Worm (Caenorhabditis elegans) whole organism, late embryonic: ENCODE results near the gene dod-23.

Source experiments
- C38D4.7 ChIP-seq: fragments of 200-800 bp; sonication (Bioruptor generic); optimal IDR thresholded peaks from 2 replicates; lab custom pipeline; 2018; ENCODE audit warnings: mild to moderate bottlenecking, missing genetic modification characterization, moderate library complexity, missing compliant biosample characterization
- F13H6.1 ChIP-seq: sonication (generic microtip); optimal IDR thresholded peaks from 2 replicates; lab custom pipeline; 2016; ENCODE audit warnings: missing genetic modification characterization, missing compliant biosample characterization
- K02D7.2 ChIP-seq: sonication (generic microtip); optimal IDR thresholded peaks from 2 replicates; lab custom pipeline; 2017; ENCODE audit warnings: mild to moderate bottlenecking, missing genetic modification characterization, missing compliant biosample characterization
- K09A11.1 ChIP-seq: sonication (generic microtip); optimal IDR thresholded peaks from 2 replicates; lab custom pipeline; 2017; ENCODE audit warnings: antibody characterized with exemption, mild to moderate bottlenecking, missing genetic modification characterization, missing compliant biosample characterization; ENCODE audit not compliant: insufficient read depth
- Y22D7AL.16 ChIP-seq: sonication (generic microtip); optimal IDR thresholded peaks from 2 replicates; lab custom pipeline; 2016; ENCODE audit warnings: missing genetic modification characterization, missing compliant biosample characterization
- ahr-1 ChIP-seq: sonication (generic microtip); optimal IDR thresholded peaks from 2 replicates; lab custom pipeline; 2016; ENCODE audit warnings: missing genetic modification characterization, missing compliant biosample characterization
- ama-1 ChIP-seq: fragments of 150-350 bp; optimal IDR thresholded peaks from 2 replicates; lab custom pipeline; 2014
- ceh-14 ChIP-seq: sonication (generic microtip); optimal IDR thresholded peaks from 2 replicates; lab custom pipeline; 2016; ENCODE audit warnings: missing genotype, missing genetic modification characterization, missing compliant biosample characterization
- ceh-24 ChIP-seq: sonication (generic microtip); optimal IDR thresholded peaks from 2 replicates; lab custom pipeline; 2016; ENCODE audit warnings: mild to moderate bottlenecking, missing genetic modification characterization, missing compliant biosample characterization
- ceh-30 ChIP-seq: fragments of 150-350 bp; optimal IDR thresholded peaks from 2 replicates; lab custom pipeline; 2014; ENCODE audit warnings: missing biosample characterization, missing genetic modification characterization
- ceh-34 ChIP-seq: sonication (generic microtip); optimal IDR thresholded peaks from 2 replicates; lab custom pipeline; 2016; ENCODE audit warnings: mild to moderate bottlenecking, missing genetic modification characterization, missing compliant biosample characterization
- dmd-4 ChIP-seq: sonication (generic microtip); optimal IDR thresholded peaks from 2 replicates; lab custom pipeline; 2016; ENCODE audit warnings: borderline replicate concordance, missing genetic modification characterization, missing compliant biosample characterization
- dve-1 ChIP-seq: sonication (generic microtip); optimal IDR thresholded peaks from 2 replicates; lab custom pipeline; 2017; ENCODE audit warnings: antibody characterized with exemption, mild to moderate bottlenecking, missing genetic modification characterization, missing compliant biosample characterization
- elt-2 ChIP-seq: sonication (generic microtip); optimal IDR thresholded peaks from 2 replicates; lab custom pipeline; 2016; ENCODE audit warnings: missing genetic modification reagents, missing genetic modification characterization, missing compliant biosample characterization
- elt-4 ChIP-seq: sonication (generic microtip); optimal IDR thresholded peaks from 2 replicates; lab custom pipeline; 2016; ENCODE audit warnings: missing genetic modification characterization, missing compliant biosample characterization
- fax-1 ChIP-seq: sonication (generic microtip); optimal IDR thresholded peaks from 2 replicates; lab custom pipeline; 2016; ENCODE audit warnings: missing genotype, missing genetic modification characterization, missing compliant biosample characterization
- fkh-10 ChIP-seq: fragments of 150-350 bp; optimal IDR thresholded peaks from 2 replicates; lab custom pipeline; 2014; ENCODE audit warnings: missing biosample characterization, missing genetic modification reagents, missing genetic modification characterization
- hlh-30 ChIP-seq: sonication (generic microtip); optimal IDR thresholded peaks from 2 replicates; lab custom pipeline; 2017; ENCODE audit warnings: antibody characterized with exemption, missing genetic modification characterization, missing compliant biosample characterization; ENCODE audit not compliant: insufficient read depth
- hlh-6 ChIP-seq: sonication (generic microtip); optimal IDR thresholded peaks from 2 replicates; lab custom pipeline; 2016; ENCODE audit warnings: missing genotype, missing genetic modification characterization, missing compliant biosample characterization
- madf-2 ChIP-seq: sonication (generic microtip); optimal IDR thresholded peaks from 2 replicates; lab custom pipeline; 2017; ENCODE audit warnings: missing genetic modification characterization, missing compliant biosample characterization
- mec-3 ChIP-seq: sonication (generic microtip); optimal IDR thresholded peaks from 2 replicates; lab custom pipeline; 2016; ENCODE audit warnings: borderline replicate concordance, missing genetic modification characterization, missing compliant biosample characterization
- nfya-1 ChIP-seq: sonication (generic microtip); optimal IDR thresholded peaks from 2 replicates; lab custom pipeline; 2017; ENCODE audit warnings: missing genetic modification characterization, mild to moderate bottlenecking, missing compliant biosample characterization, antibody characterized with exemption, moderate library complexity
- odd-2 ChIP-seq: sonication (generic microtip); optimal IDR thresholded peaks from 2 replicates; lab custom pipeline; 2017; ENCODE audit warnings: antibody characterized with exemption, mild to moderate bottlenecking, missing genetic modification characterization, missing compliant biosample characterization
- pax-1 ChIP-seq: fragments of 150-350 bp; optimal IDR thresholded peaks from 2 replicates; lab custom pipeline; 2014; ENCODE audit warnings: missing biosample characterization, missing genetic modification characterization
- pha-4 ChIP-seq: fragments of 150-350 bp; optimal IDR thresholded peaks from 2 replicates; lab custom pipeline; 2018; ENCODE audit warnings: missing biosample characterization, missing genetic modification reagents, missing genetic modification characterization
- pqm-1 ChIP-seq: sonication (generic microtip); optimal IDR thresholded peaks from 2 replicates; lab custom pipeline; 2016; ENCODE audit warnings: missing genetic modification characterization, missing compliant biosample characterization
- rnt-1 ChIP-seq: sonication (generic microtip); optimal IDR thresholded peaks from 2 replicates; lab custom pipeline; 2016; ENCODE audit warnings: missing genetic modification characterization, missing compliant biosample characterization
- sdc-2 ChIP-seq: sonication (generic microtip); optimal IDR thresholded peaks from 2 replicates; lab custom pipeline; 2016; ENCODE audit warnings: missing genotype, missing genetic modification characterization, missing compliant biosample characterization
- sox-2 ChIP-seq: fragments of 200-800 bp; sonication (Bioruptor generic); IDR thresholded peaks from 2 replicates; pipeline ENCODE4 v1.3.6; 2022; ENCODE audit warnings: missing genetic modification reagents, missing genetic modification characterization, missing compliant biosample characterization
- sox-4 ChIP-seq: sonication (generic microtip); optimal IDR thresholded peaks from 2 replicates; lab custom pipeline; 2017; ENCODE audit warnings: mild to moderate bottlenecking, missing genetic modification characterization, inconsistent platforms, missing compliant biosample characterization
- syd-9 ChIP-seq: sonication (generic microtip); optimal IDR thresholded peaks from 2 replicates; lab custom pipeline; 2016; ENCODE audit warnings: mild to moderate bottlenecking, missing genetic modification characterization, moderate library complexity, missing compliant biosample characterization
- tbx-7 ChIP-seq: sonication (generic microtip); optimal IDR thresholded peaks from 2 replicates; lab custom pipeline; 2016; ENCODE audit warnings: missing genotype, missing genetic modification characterization, missing compliant biosample characterization
- unc-42 ChIP-seq: sonication (generic microtip); optimal IDR thresholded peaks from 2 replicates; lab custom pipeline; 2016; ENCODE audit warnings: missing genotype, missing genetic modification characterization, missing compliant biosample characterization
- unc-86 ChIP-seq: sonication (generic microtip); optimal IDR thresholded peaks from 2 replicates; lab custom pipeline; 2016; ENCODE audit warnings: missing genetic modification characterization, missing compliant biosample characterization

The dod-23 gene

ce11 chrII:8388001-8388513 is 10.9 kb downstream of the dod-23 start, which contains the start of gene drd-1:
TSS of gene drd-1 (plus strand) at chrII:8388051.
- TF ChIP-seq elt-2 (tag; lab: Kevin White, UChicago), result peak; percentile 68
- no peak for TF ChIP-seq sox-4 (tag; lab: Kevin White, UChicago)
- TF ChIP-seq, all 69 proteins: peak for 1

- no peak for TF ChIP-seq pax-1 (tag; lab: Kevin White, UChicago)
- no peak for TF ChIP-seq Y22D7AL.16
- no peak for TF ChIP-seq F13H6.1 (tag; lab: Kevin White, UChicago)
- no peak for TF ChIP-seq odd-2 (tag; lab: Kevin White, UChicago)
- no peak for TF ChIP-seq ama-1 (lab: Kevin White, UChicago)
- no peak for TF ChIP-seq sox-4 (tag; lab: Kevin White, UChicago)
- TF ChIP-seq dve-1, result no peak
- no peak for TF ChIP-seq ahr-1 (tag; lab: Kevin White, UChicago)
- no peak for TF ChIP-seq nfya-1 (tag; lab: Kevin White, UChicago)
- TF ChIP-seq fax-1 (tag; lab: Kevin White, UChicago), result no peak
- no peak for TF ChIP-seq ceh-24 (tag; lab: Kevin White, UChicago)
- TF ChIP-seq pha-4 (tag; lab: Kevin White, UChicago), result no peak
- no peak for TF ChIP-seq tbx-7 (tag; lab: Kevin White, UChicago)
- TF ChIP-seq unc-42, result no peak
- TF ChIP-seq ceh-34 (tag; lab: Kevin White, UChicago), result no peak
- no peak for TF ChIP-seq sox-2 (GFP tag; lab: Robert Waterston, UW)
- TF ChIP-seq, all 69 proteins: peak for 0
Observed at ce11 chrII:8386897-8387296, 12.1 kb downstream of the dod-23 start.

ce11 chrII:8385561-8385960 is 13.4 kb downstream of the dod-23 start:
- TF ChIP-seq ceh-14 (tag; lab: Kevin White, UChicago) (no peak), elt-4 (tag; lab: Kevin White, UChicago) (no peak), madf-2 (tag; lab: Kevin White, UChicago) (no peak), odd-2 (tag; lab: Kevin White, UChicago) (no peak), K09A11.1 (tag; lab: Kevin White, UChicago) (no peak), C38D4.7 (GFP tag; lab: Kevin White, UChicago) (no peak), sdc-2 (tag; lab: Kevin White, UChicago) (no peak)

ce11 chrII:8384344-8384743 is 14.6 kb downstream of the dod-23 start:
- TF ChIP-seq hlh-6 (tag; lab: Kevin White, UChicago) (no peak), K02D7.2 (no peak), dmd-4 (tag; lab: Kevin White, UChicago) (no peak), ceh-24 (tag; lab: Kevin White, UChicago) (no peak), fkh-10 (no peak), syd-9 (tag; lab: Kevin White, UChicago) (no peak), unc-86 (no peak), rnt-1 (tag; lab: Kevin White, UChicago) (no peak), mec-3 (tag; lab: Kevin White, UChicago) (no peak), hlh-30 (tag; lab: Kevin White, UChicago) (no peak), ceh-30 (tag; lab: Kevin White, UChicago) (no peak), F13H6.1 (tag; lab: Kevin White, UChicago) (no peak)

- TF ChIP-seq pqm-1 (tag; lab: Kevin White, UChicago) (peak; percentile 72), elt-2 (tag; lab: Kevin White, UChicago) (peak; percentile 91), hlh-30 (tag; lab: Kevin White, UChicago) (no peak)
Observed at ce11 chrII:8382880-8383279, 16.1 kb downstream of the dod-23 start.
